Worm (Caenorhabditis elegans): ENCODE measurements around the gene soap-1.

The soap-1 gene

ce11 chrV:7198403-7198802 is 16.3 kb downstream of the soap-1 start (continued):
- TF ChIP-seq F57C9.4 (tag; optimal IDR thresholded peaks at IDR 0.05) (no peak), let-607 (tag; optimal IDR thresholded peaks at IDR 0.05) (peak; percentile 46 to 68), madf-8 (GFP tag; conservative IDR thresholded peaks at IDR 0.05) (peak; percentile 20; the same call in 1 of the 2 replicates), mcd-1 (GFP tag; IDR thresholded peaks at IDR 0.05) (no peak), lin-40 (tag; optimal IDR thresholded peaks at IDR 0.05) (peak; percentile 29), unc-62 (GFP tag; optimal IDR thresholded peaks at IDR 0.05) (no peak), rec-8 (tag; optimal IDR thresholded peaks at IDR 0.05) (no peak), xnd-1 (tag; optimal IDR thresholded peaks at IDR 0.05) (peak; percentile 56), him-1 (tag; optimal IDR thresholded peaks at IDR 0.05) (peak; percentile 76), snpc-1.1 (tag; optimal IDR thresholded peaks at IDR 0.05; ENCODE audit: insufficient read depth) (peak; percentile 13), attf-3 (GFP tag; conservative IDR thresholded peaks at IDR 0.05) (no peak), Y79H2A.3 (GFP tag; conservative IDR thresholded peaks at IDR 0.05) (0 out of 2 replicates have a peak, but pooled peaks have one; percentile 20), egrh-3 (GFP tag; IDR thresholded peaks at IDR 0.05) (no peak), nfyb-1 (GFP tag; IDR thresholded peaks at IDR 0.05) (peak; percentile 73; the same call in 1 of the 2 replicates), akir-1 (GFP tag; optimal IDR thresholded peaks at IDR 0.05) (no peak), repo-1 (tag; optimal IDR thresholded peaks at IDR 0.05) (peak; percentile 79), lsl-1 (GFP tag; optimal IDR thresholded peaks at IDR 0.05) (peak; percentile 33), chd-7 (tag; optimal IDR thresholded peaks at IDR 0.05) (peak; percentile 43), ztf-28 (GFP tag; IDR thresholded peaks at IDR 0.05) (no peak), hmg-20 (GFP tag; IDR thresholded peaks at IDR 0.05) (0 out of 2 replicates have a peak, but pooled peaks have one; percentile 48), bed-1 (GFP tag; IDR thresholded peaks at IDR 0.05) (no peak), gei-17 (GFP tag; optimal IDR thresholded peaks at IDR 0.05) (no peak), sptf-2 (GFP tag; optimal IDR thresholded peaks at IDR 0.05) (no peak), ceh-79 (tag; optimal IDR thresholded peaks at IDR 0.05) (no peak), F49E8.2 (tag; optimal IDR thresholded peaks at IDR 0.05; ENCODE audit: insufficient read depth) (no peak), ama-1 (optimal IDR thresholded peaks at IDR 0.05) (peak; percentile 48), ama-1 (GFP tag; optimal IDR thresholded peaks at IDR 0.05) (peak in 1 of 2 experiments; percentile 73), dpff-1 (tag; optimal IDR thresholded peaks at IDR 0.05) (peak; percentile 1), zim-3 (tag; optimal IDR thresholded peaks at IDR 0.05) (no peak), F55B11.4 (tag; optimal IDR thresholded peaks at IDR 0.05; ENCODE audit: borderline replicate concordance, insufficient read depth) (no peak), nhr-120 (GFP tag; IDR thresholded peaks at IDR 0.05) (no peak), zfh-2 (GFP tag; conservative IDR thresholded peaks at IDR 0.05) (no peak), F23B12.7 (tag; optimal IDR thresholded peaks at IDR 0.05; ENCODE audit: insufficient read depth) (no peak), ztf-25 (GFP tag; IDR thresholded peaks at IDR 0.05) (0 out of 2 replicates have a peak, but pooled peaks have one; percentile 59), madf-3 (GFP tag; IDR thresholded peaks at IDR 0.05) (peak; percentile 93), aptf-3 (GFP tag; IDR thresholded peaks at IDR 0.05) (no peak), somi-1 (GFP tag; optimal IDR thresholded peaks at IDR 0.05) (peak; percentile 30), sdz-38 (tag; optimal IDR thresholded peaks at IDR 0.05) (no peak), C17E4.6 (GFP tag; IDR thresholded peaks at IDR 0.05) (no peak), hrde-1 (tag; optimal IDR thresholded peaks at IDR 0.05; ENCODE audit: borderline replicate concordance) (peak; percentile 82), egl-44 (GFP tag; IDR thresholded peaks at IDR 0.05) (no peak), ZK185.1 (tag; optimal IDR thresholded peaks at IDR 0.05; ENCODE audit: poor library complexity, severe bottlenecking) (peak; percentile 8), let-526 (GFP tag; IDR thresholded peaks at IDR 0.05) (no peak), F10E7.11 (tag; optimal IDR thresholded peaks at IDR 0.05) (no peak), nfya-1 (tag; optimal IDR thresholded peaks at IDR 0.05; ENCODE audit: borderline replicate concordance, insufficient read depth) (no peak), nhr-90 (tag; optimal IDR thresholded peaks at IDR 0.05) (peak; percentile 22), attf-6 (GFP tag; IDR thresholded peaks at IDR 0.05) (peak; percentile 64), cebp-2 (GFP tag; IDR thresholded peaks at IDR 0.05) (no peak)
